Fruit fly (Drosophila melanogaster): Measurements from ENCODE around the gene bves.

Gene bves

DNA sequence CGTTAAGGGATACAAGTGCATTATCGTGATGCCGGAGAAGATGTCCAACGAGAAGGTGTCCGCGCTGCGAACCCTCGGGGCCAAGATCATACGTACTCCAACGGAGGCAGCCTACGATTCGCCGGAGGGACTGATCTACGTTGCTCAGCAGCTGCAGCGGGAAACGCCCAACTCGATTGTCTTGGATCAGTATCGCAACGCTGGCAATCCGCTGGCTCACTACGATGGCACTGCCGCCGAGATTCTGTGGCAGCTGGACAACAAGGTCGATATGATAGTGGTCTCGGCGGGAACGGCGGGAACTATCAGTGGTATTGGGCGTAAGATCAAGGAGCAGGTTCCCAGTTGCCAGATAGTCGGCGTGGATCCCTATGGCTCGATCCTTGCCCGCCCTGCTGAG lies 6.0 kb upstream of the bves start:
- TF ChIP-seq CG15336 (GFP tag; IDR thresholded peaks at IDR 0.05), result no peak

DNA sequence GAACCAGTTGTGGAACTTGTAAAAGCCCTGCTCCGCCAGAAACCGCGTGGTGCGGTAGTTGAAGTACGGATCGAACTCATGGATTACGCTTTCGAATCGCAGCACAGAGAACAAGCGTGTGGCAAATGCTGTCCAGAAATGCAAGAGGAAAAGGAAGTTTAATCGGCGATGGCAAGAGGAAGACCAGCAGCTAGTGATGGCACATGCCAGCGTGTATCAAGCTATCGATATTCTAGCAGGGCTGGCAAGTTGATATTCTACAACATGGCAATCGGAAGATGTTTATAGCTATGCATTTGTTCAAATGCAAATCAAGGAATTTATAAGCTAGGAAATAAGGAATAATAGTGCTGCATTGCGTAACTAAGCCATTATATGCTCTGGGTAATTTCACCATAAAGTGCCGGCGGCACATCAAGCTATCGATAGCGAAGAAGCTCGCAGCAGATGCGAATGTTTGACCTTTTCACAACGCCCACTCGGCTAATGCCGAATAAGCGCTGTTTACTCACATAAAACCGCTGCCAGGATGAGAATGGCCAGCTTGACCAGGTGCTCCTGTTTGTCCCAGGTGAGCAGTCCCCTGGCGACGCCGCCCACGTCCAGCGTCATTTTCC lies 556 bp upstream of the bves start:
- TF ChIP-seq fd85E (GFP tag; optimal IDR thresholded peaks at IDR 0.05), result peak; percentile 67
- peak; percentile 67 for TF ChIP-seq CG7368 (GFP tag; optimal IDR thresholded peaks at IDR 0.05)
- peak; percentile 67 for TF ChIP-seq CG9139 (GFP tag; optimal IDR thresholded peaks at IDR 0.05)
- peak; percentile 28 for TF ChIP-seq CG11902 (GFP tag; optimal IDR thresholded peaks at IDR 0.05)
- TF ChIP-seq Lpt (GFP tag; optimal IDR thresholded peaks at IDR 0.05), result no peak
- no peak for TF ChIP-seq CG4318 (GFP tag; optimal IDR thresholded peaks at IDR 0.05)
- TF ChIP-seq eg (GFP tag; IDR thresholded peaks at IDR 0.05), result peak; percentile 77
- TF ChIP-seq Eip75B (GFP tag; optimal IDR thresholded peaks at IDR 0.05), result peak; percentile 65
- TF ChIP-seq topi (GFP tag; optimal IDR thresholded peaks at IDR 0.05), result peak; percentile 72
- peak; percentile 70 for TF ChIP-seq achi (GFP tag; optimal IDR thresholded peaks at IDR 0.05)
- peak; percentile 81 for TF ChIP-seq CG6163 (GFP tag; IDR thresholded peaks at IDR 0.05)
- peak; percentile 36 for TF ChIP-seq CG3032 (tag; optimal IDR thresholded peaks at IDR 0.05)
- TF ChIP-seq spab (GFP tag; optimal IDR thresholded peaks at IDR 0.05), result peak; percentile 22
- no peak; the same call in 1 of the 2 replicates for TF ChIP-seq Gug (GFP tag; IDR thresholded peaks at IDR 0.05)
- TF ChIP-seq CG15336 (GFP tag; IDR thresholded peaks at IDR 0.05), result peak; percentile 42; the same call in 1 of the 2 replicates
- TF ChIP-seq CG8119 (GFP tag; IDR thresholded peaks at IDR 0.05), result peak; percentile 34; the same call in 2 of the 3 replicates
- peak; percentile 80 for TF ChIP-seq esn (GFP tag; optimal IDR thresholded peaks at IDR 0.05)
- peak; percentile 55 for TF ChIP-seq CG34406 (GFP tag; optimal IDR thresholded peaks at IDR 0.05)
- peak; percentile 24 for TF ChIP-seq Hr4 (GFP tag; optimal IDR thresholded peaks at IDR 0.05)
- peak; percentile 51 for TF ChIP-seq Sox14 (GFP tag; optimal IDR thresholded peaks at IDR 0.05)
- peak; percentile 53 for TF ChIP-seq fkh (GFP tag; optimal IDR thresholded peaks at IDR 0.05)
- TF ChIP-seq CG8319 (GFP tag; optimal IDR thresholded peaks at IDR 0.05), result peak; percentile 54
- TF ChIP-seq pdm3 (GFP tag; optimal IDR thresholded peaks at IDR 0.05), result peak; percentile 78
- no peak for TF ChIP-seq Eip93F (GFP tag; optimal IDR thresholded peaks at IDR 0.05)
- TF ChIP-seq Ets96B (tag; optimal IDR thresholded peaks at IDR 0.05), result peak; percentile 7
- no peak for TF ChIP-seq CG11294 (GFP tag; IDR thresholded peaks at IDR 0.05)
- TF ChIP-seq CG16779 (tag; optimal IDR thresholded peaks at IDR 0.05), result peak; percentile 72
- TF ChIP-seq CG6854 (GFP tag; optimal IDR thresholded peaks at IDR 0.05), result peak; percentile 96
- peak; percentile 47 for TF ChIP-seq Smox (GFP tag; optimal IDR thresholded peaks at IDR 0.05)
- peak; percentile 81 for TF ChIP-seq net (GFP tag; optimal IDR thresholded peaks at IDR 0.05)
- peak; percentile 14 for TF ChIP-seq Sox15 (GFP tag; optimal IDR thresholded peaks at IDR 0.05)
- TF ChIP-seq CG6276 (GFP tag; optimal IDR thresholded peaks at IDR 0.05), result peak; percentile 40
- TF ChIP-seq svp (GFP tag), result peak; percentile 75
- TF ChIP-seq Blimp-1 (GFP tag; optimal IDR thresholded peaks at IDR 0.05), result peak; percentile 53
- peak; percentile 62 for TF ChIP-seq Hr39 (GFP tag; optimal IDR thresholded peaks at IDR 0.05)
- peak; percentile 66 for TF ChIP-seq cyc (GFP tag; optimal IDR thresholded peaks at IDR 0.05)
- peak; percentile 77 for TF ChIP-seq CG6808 (GFP tag; optimal IDR thresholded peaks at IDR 0.05)
- TF ChIP-seq Met (GFP tag; optimal IDR thresholded peaks at IDR 0.05), result peak; percentile 78
- peak; percentile 78 for TF ChIP-seq vri (GFP tag; optimal IDR thresholded peaks at IDR 0.05)
- TF ChIP-seq dac (GFP tag; optimal IDR thresholded peaks at IDR 0.05), result peak; percentile 45
- TF ChIP-seq salr (GFP tag; optimal IDR thresholded peaks at IDR 0.05), result peak in 1 of 2 experiments; percentile 71
- no peak for TF ChIP-seq Hr38 (GFP tag; optimal IDR thresholded peaks at IDR 0.05)
- TF ChIP-seq CG1621 (tag; optimal IDR thresholded peaks at IDR 0.05), result peak; percentile 70
- TF ChIP-seq CG32006 (GFP tag; optimal IDR thresholded peaks at IDR 0.05), result peak; percentile 28
- peak; percentile 28 for TF ChIP-seq CG11762 (GFP tag; optimal IDR thresholded peaks at IDR 0.05; ENCODE audit: insufficient read depth)
- peak; percentile 60 for TF ChIP-seq CG10669 (GFP tag; optimal IDR thresholded peaks at IDR 0.05)
- peak; percentile 57 for TF ChIP-seq CG31627 (GFP tag; optimal IDR thresholded peaks at IDR 0.05)
- peak; percentile 68 for TF ChIP-seq lz (GFP tag; optimal IDR thresholded peaks at IDR 0.05)
- peak; percentile 81 for TF ChIP-seq Eip78C (GFP tag)

All from whole organism, prepupa.